Worm (Caenorhabditis elegans) whole organism, midembryonic: Measurements from ENCODE around the gene ZC239.22.

ENCODE experiments used
- T22C8.4 ChIP-seq: fragments of 200-800 bp; sonication (Bioruptor generic); IDR thresholded peaks from 2 replicates; pipeline ENCODE4 v1.3.6; 2022; ENCODE audit warnings: missing genetic modification characterization, missing compliant biosample characterization
- cog-1 ChIP-seq: sonication (generic microtip); optimal IDR thresholded peaks from 2 replicates; lab custom pipeline; 2016; ENCODE audit warnings: missing genetic modification characterization, missing compliant biosample characterization
- flt-1 ChIP-seq: fragments of 200-800 bp; sonication (Bioruptor generic); IDR thresholded peaks from 2 replicates; pipeline ENCODE4 v1.3.6; 2022; ENCODE audit warnings: missing genetic modification characterization, missing compliant biosample characterization
- med-1 ChIP-seq: sonication (generic microtip); optimal IDR thresholded peaks from 2 replicates; lab custom pipeline; 2017; ENCODE audit warnings: missing genetic modification characterization, mild to moderate bottlenecking, missing compliant biosample characterization, antibody characterized with exemption, missing genetic modification reagents; ENCODE audit not compliant: insufficient read depth
- ref-1 ChIP-seq: fragments of 200-800 bp; sonication (Bioruptor generic); conservative IDR thresholded peaks from 2 replicates; pipeline ENCODE4 v1.3.6; 2022; ENCODE audit warnings: missing genetic modification reagents, missing genetic modification characterization, missing compliant biosample characterization
- tab-1 ChIP-seq: fragments of 200-800 bp; sonication (Bioruptor generic); IDR thresholded peaks from 2 replicates; pipeline ENCODE4 v1.3.6; 2022; ENCODE audit warnings: missing genetic modification characterization, missing compliant biosample characterization
- ztf-29 ChIP-seq: fragments of 200-800 bp; sonication (Bioruptor generic); IDR thresholded peaks from 2 replicates; pipeline ENCODE4 v1.3.6; 2022; ENCODE audit warnings: missing genetic modification reagents, missing genetic modification characterization, missing compliant biosample characterization

ce11 chrII:3244070-3244469, 23.4 kb upstream of the ZC239.22 start, which contains the start of gene C17F4.12:
- TF ChIP-seq cog-1 (tag; lab: Kevin White, UChicago), result no peak
- TF ChIP-seq flt-1 (GFP tag; lab: Robert Waterston, UW), result no peak
- no peak for TF ChIP-seq ref-1 (GFP tag; lab: Robert Waterston, UW)
- no peak for TF ChIP-seq med-1
- no peak for TF ChIP-seq ztf-29 (GFP tag; lab: Robert Waterston, UW)
- TF ChIP-seq tab-1, result no peak
- TF ChIP-seq T22C8.4, result no peak
